In genomic region chrIII:4102039-4102438, ce11 we compare ENCODE assay signal across 2 worm cellular contexts.
TF ChIP-seq lines count a peak whose summit lies in the region.

No protein-coding gene starts in this region.

TF ChIP-seq in whole organism, L3 larva, 47 proteins besides CTCF, POLR2A, EP300 and RAD21:
- TF ChIP-seq ceh-9 (tag; optimal IDR thresholded peaks at IDR 0.05; lab: Kevin White, UChicago) (no peak), elt-1 (tag; optimal IDR thresholded peaks at IDR 0.05; lab: Kevin White, UChicago) (peak; percentile 95)
TF ChIP-seq in whole organism, L3 larva: peak in this region for 1.

TF ChIP-seq in whole organism, mixed stage, embryonic, 35 proteins besides CTCF, POLR2A, EP300 and RAD21:
- no peak for TF ChIP-seq elt-1 (tag; optimal IDR thresholded peaks at IDR 0.05; lab: Kevin White, UChicago; ENCODE audit: borderline replicate concordance, insufficient read depth)
- TF ChIP-seq mab-5 (tag; optimal IDR thresholded peaks at IDR 0.05; lab: Kevin White, UChicago): no peak
- TF ChIP-seq lin-32 (GFP tag; optimal IDR thresholded peaks at IDR 0.05; lab: Kevin White, UChicago): no peak
- no peak for TF ChIP-seq ceh-43 (GFP tag; optimal IDR thresholded peaks at IDR 0.05; lab: Kevin White, UChicago)
- TF ChIP-seq zip-8 (tag; optimal IDR thresholded peaks at IDR 0.05; lab: Kevin White, UChicago): peak; percentile 26

Comparison
In these comparisons a context has a peak if more than half of its experiments do, and no peak if none do; other contexts are left out.
1. Of the 11 proteins assayed by ChIP-seq in both whole organism, L3 larva and whole organism, mixed stage, embryonic: peak only in whole organism, L3 larva: elt-1; only in whole organism, mixed stage, embryonic: none; in both: none; in neither: 10.